Fruit fly (Drosophila melanogaster) whole organism, wandering third instar larva: ENCODE measurements around the gene CG9759.

Experiments
- Abd-B ChIP-seq: fragments of >200 bp; optimal IDR thresholded peaks from 2 replicates; lab custom pipeline; 2017; ENCODE audit warnings: missing biosample characterization, missing genetic modification characterization
- CG32264 ChIP-seq: fragments of 200-800 bp; sonication (Bioruptor generic); optimal IDR thresholded peaks from 2 replicates; lab custom pipeline; 2016; ENCODE audit warnings: missing biosample characterization, missing genetic modification characterization
- CG9705 ChIP-seq: fragments of 200-800 bp; sonication (Bioruptor generic); optimal IDR thresholded peaks from 2 replicates; lab custom pipeline; 2018; ENCODE audit warnings: missing biosample characterization, mild to moderate bottlenecking, missing genetic modification characterization
- CrebA ChIP-seq: fragments of 200-800 bp; sonication (Bioruptor generic); optimal IDR thresholded peaks from 2 replicates; lab custom pipeline; 2016; ENCODE audit warnings: missing biosample characterization, mild to moderate bottlenecking, missing genetic modification characterization, borderline replicate concordance
- Dfd ChIP-seq: fragments of >200 bp; optimal IDR thresholded peaks from 2 replicates; lab custom pipeline; 2017; ENCODE audit warnings: missing biosample characterization, missing genetic modification characterization
- Dif ChIP-seq: fragments of 200-275, 200-300 bp; sonication (Bioruptor generic); optimal IDR thresholded peaks from 2 replicates; lab custom pipeline; 2018; ENCODE audit warnings: missing biosample characterization, missing genetic modification characterization; ENCODE audit not compliant: partially characterized antibody
- GATAd ChIP-seq: sonication (Bioruptor generic); optimal IDR thresholded peaks from 2 replicates; lab custom pipeline; 2016; ENCODE audit warnings: missing biosample characterization, missing genetic modification characterization
- HLH106 ChIP-seq: fragments of 200-800 bp; optimal IDR thresholded peaks from 3 replicates; lab custom pipeline; 2019; ENCODE audit warnings: missing biosample characterization, mild to moderate bottlenecking, missing genetic modification characterization, moderate library complexity
- Hnf4 ChIP-seq: fragments of 200-800 bp; sonication (Bioruptor generic); optimal IDR thresholded peaks from 2 replicates; lab custom pipeline; 2016; ENCODE audit warnings: missing biosample characterization, mild to moderate bottlenecking, missing genetic modification characterization
- Hr78 ChIP-seq: fragments of >200 bp; optimal IDR thresholded peaks from 2 replicates; lab custom pipeline; 2017; ENCODE audit warnings: missing biosample characterization, missing genetic modification characterization
- Hr83 ChIP-seq: fragments of 200-300 bp; sonication (Bioruptor generic); optimal IDR thresholded peaks from 2 replicates; lab custom pipeline; 2016; ENCODE audit warnings: missing biosample characterization, mild to moderate bottlenecking, missing genetic modification characterization, moderate library complexity; ENCODE audit not compliant: poor library complexity, severe bottlenecking
- Jra ChIP-seq: sonication (Bioruptor generic); optimal IDR thresholded peaks from 2 replicates; lab custom pipeline; 2016; ENCODE audit warnings: missing biosample characterization, missing genetic modification characterization
- Mio ChIP-seq: sonication (Bioruptor generic); optimal IDR thresholded peaks from 2 replicates; lab custom pipeline; 2016; ENCODE audit warnings: missing biosample characterization, missing genetic modification characterization
- Myc ChIP-seq: fragments of >200 bp; optimal IDR thresholded peaks from 2 replicates; lab custom pipeline; 2017
- N ChIP-seq: fragments of >200 bp; optimal IDR thresholded peaks from 2 replicates; lab custom pipeline; 2018; ENCODE audit warnings: missing biosample characterization, missing external identifiers, missing genetic modification characterization
- OdsH ChIP-seq: fragments of 200-800 bp; sonication (Bioruptor generic); optimal IDR thresholded peaks from 2 replicates; lab custom pipeline; 2016; ENCODE audit warnings: missing biosample characterization, mild to moderate bottlenecking, missing genetic modification characterization
- Rel ChIP-seq, 2 experiments: fragments of 200-800 bp; sonication (Bioruptor generic) in 1 of 2; optimal IDR thresholded peaks; 2 replicates in 1 of 2; 3 replicates in 1 of 2; lab custom pipeline; 2016 to 2019; ENCODE audit warnings: mild to moderate bottlenecking in 2 of 2, missing biosample characterization in 2 of 2, missing genetic modification characterization in 2 of 2, moderate library complexity in 1 of 2
- Sp1 ChIP-seq: fragments of 200-800 bp; sonication (Bioruptor generic); optimal IDR thresholded peaks from 3 replicates; lab custom pipeline; 2019; ENCODE audit warnings: missing biosample characterization, mild to moderate bottlenecking, missing genetic modification characterization, moderate library complexity
- Vsx2 ChIP-seq: fragments of 200-300, 225-300 bp; sonication (Bioruptor generic); optimal IDR thresholded peaks from 2 replicates; lab custom pipeline; 2018; ENCODE audit warnings: missing biosample characterization, missing genetic modification characterization; ENCODE audit not compliant: partially characterized antibody
- br ChIP-seq: fragments of 200-800 bp; sonication (Bioruptor generic); optimal IDR thresholded peaks from 2 replicates; lab custom pipeline; 2016; ENCODE audit warnings: missing biosample characterization, missing genetic modification characterization
- brk ChIP-seq: fragments of 200-800 bp; sonication (Bioruptor generic); optimal IDR thresholded peaks from 2 replicates; lab custom pipeline; 2016; ENCODE audit warnings: missing biosample characterization, mild to moderate bottlenecking, missing genetic modification characterization
- dl ChIP-seq, 2 experiments: fragments of 175-275, 200-275 bp in 1 of 2; fragments of 200-275 bp in 1 of 2; sonication (Bioruptor generic); optimal IDR thresholded peaks; lab custom pipeline; 2018; ENCODE audit warnings: mild to moderate bottlenecking in 2 of 2, missing biosample characterization in 2 of 2, missing genetic modification characterization in 2 of 2, moderate library complexity in 2 of 2; ENCODE audit not compliant: partially characterized antibody in 2 of 2, insufficient read depth in 1 of 2
- dmrt93B ChIP-seq: fragments of 200-800 bp; sonication (Bioruptor generic); optimal IDR thresholded peaks from 2 replicates; lab custom pipeline; 2018; ENCODE audit warnings: missing biosample characterization, mild to moderate bottlenecking, missing genetic modification characterization
- dsf ChIP-seq: sonication (Bioruptor generic); optimal IDR thresholded peaks from 2 replicates; lab custom pipeline; 2016; ENCODE audit warnings: missing biosample characterization, missing genetic modification characterization, borderline replicate concordance
- ey ChIP-seq: fragments of 200-800 bp; sonication (Bioruptor generic); optimal IDR thresholded peaks from 2 replicates; lab custom pipeline; 2016; ENCODE audit warnings: missing biosample characterization, missing genetic modification characterization
- foxo ChIP-seq, 2 experiments: fragments of 200-800 bp; sonication (Bioruptor generic); optimal IDR thresholded peaks; 2 replicates in 1 of 2; 3 replicates in 1 of 2; lab custom pipeline; 2016 to 2017; ENCODE audit warnings: missing biosample characterization in 2 of 2, missing genetic modification characterization in 2 of 2
- fru ChIP-seq: fragments of 200-800 bp; sonication (Bioruptor generic); optimal IDR thresholded peaks from 3 replicates; lab custom pipeline; 2016; ENCODE audit warnings: missing biosample characterization, mild to moderate bottlenecking, missing genetic modification characterization
- h ChIP-seq: fragments of 200-800 bp; sonication (Bioruptor generic); optimal IDR thresholded peaks from 3 replicates; lab custom pipeline; 2016; ENCODE audit warnings: missing biosample characterization, mild to moderate bottlenecking, missing genetic modification characterization
- jim ChIP-seq: fragments of 175-275, 200-325 bp; sonication (Bioruptor generic); optimal IDR thresholded peaks from 2 replicates; lab custom pipeline; 2016; ENCODE audit warnings: missing biosample characterization, mild to moderate bottlenecking, missing genetic modification characterization
- lola ChIP-seq: fragments of >200 bp; optimal IDR thresholded peaks from 2 replicates; lab custom pipeline; 2017; ENCODE audit warnings: missing biosample characterization, missing genetic modification characterization
- pan ChIP-seq: fragments of >200 bp; optimal IDR thresholded peaks from 2 replicates; lab custom pipeline; 2017
- psq ChIP-seq: fragments of 200-800 bp; sonication (Bioruptor generic); optimal IDR thresholded peaks from 3 replicates; lab custom pipeline; 2017; ENCODE audit warnings: missing biosample characterization, mild to moderate bottlenecking, missing genetic modification characterization, moderate library complexity
- rgr ChIP-seq: fragments of 200-800 bp; sonication (Bioruptor generic); optimal IDR thresholded peaks from 3 replicates; lab custom pipeline; 2016; ENCODE audit warnings: missing biosample characterization, mild to moderate bottlenecking, missing genetic modification characterization
- sage ChIP-seq: fragments of 200-800 bp; sonication (Bioruptor generic); optimal IDR thresholded peaks from 2 replicates; lab custom pipeline; 2016; ENCODE audit warnings: missing biosample characterization, mild to moderate bottlenecking, missing genetic modification characterization
- sv ChIP-seq: fragments of 200-800 bp; sonication (Bioruptor generic); optimal IDR thresholded peaks from 3 replicates; lab custom pipeline; 2016; ENCODE audit warnings: missing biosample characterization, missing genetic modification characterization
- tai ChIP-seq: sonication (Bioruptor generic); optimal IDR thresholded peaks from 2 replicates; lab custom pipeline; 2016; ENCODE audit warnings: missing biosample characterization, missing genetic modification characterization
- usp ChIP-seq: fragments of >200 bp; optimal IDR thresholded peaks from 2 replicates; lab custom pipeline; 2017; ENCODE audit warnings: missing biosample characterization, missing genetic modification characterization
- woc ChIP-seq: sonication (Bioruptor generic); optimal IDR thresholded peaks from 2 replicates; lab custom pipeline; 2016; ENCODE audit warnings: missing biosample characterization, mild to moderate bottlenecking, missing genetic modification characterization

Gene CG9759

DNA sequence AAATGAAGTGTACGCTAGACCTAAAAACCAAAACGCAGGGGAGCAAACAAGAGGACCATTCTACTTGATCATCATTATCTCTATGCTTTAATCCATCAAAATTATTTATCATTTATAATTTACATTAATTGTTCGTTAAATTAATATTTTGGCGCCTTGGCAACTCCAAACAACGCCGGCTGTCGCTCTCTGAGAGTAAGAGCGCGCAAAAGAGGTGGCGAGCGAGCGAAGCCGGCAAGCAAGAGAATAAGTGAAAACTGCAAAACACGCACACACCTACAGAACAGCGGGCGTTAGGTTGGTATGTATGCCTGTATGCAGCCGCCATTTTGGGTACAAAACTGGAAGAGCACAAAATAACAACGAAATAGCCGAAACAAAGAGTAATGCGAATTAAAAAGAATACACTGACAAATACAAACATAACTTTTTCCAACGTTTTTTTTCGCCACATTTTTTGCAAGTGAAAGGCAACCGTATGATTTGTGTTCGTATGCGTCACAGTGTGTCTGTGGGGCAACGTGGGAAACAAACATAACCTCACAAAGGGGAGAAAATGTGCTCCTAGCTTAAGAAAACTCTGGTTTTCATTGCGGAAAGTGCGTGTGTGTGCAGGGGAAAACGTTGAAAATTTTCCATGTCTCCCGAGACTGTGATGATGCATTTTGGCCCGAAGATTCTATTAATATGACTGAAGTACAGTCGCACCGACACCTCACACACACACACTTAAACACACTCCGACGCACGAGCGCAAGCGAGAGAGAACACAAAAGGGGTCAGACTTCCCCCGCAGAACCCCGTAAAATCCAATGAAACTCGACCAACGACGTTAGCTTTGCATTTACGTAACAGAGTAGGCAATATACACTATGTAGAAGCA, 36.0 kb upstream of the CG9759 start:
- peak; percentile 56 for TF ChIP-seq Rel (GFP tag; optimal IDR thresholded peaks at IDR 0.05; lab: Kevin White, UChicago)
- TF ChIP-seq Rel (tag; optimal IDR thresholded peaks at IDR 0.05; lab: Kevin White, UChicago): peak; percentile 2
- peak; percentile 64 for TF ChIP-seq Myc
- TF ChIP-seq Jra (GFP tag; lab: Kevin White, UChicago): peak; percentile 73
- TF ChIP-seq CG9705 (GFP tag; lab: Kevin White, UChicago): no peak
- TF ChIP-seq woc (GFP tag; lab: Kevin White, UChicago): peak; percentile 22
- peak; percentile 85 for TF ChIP-seq psq
- TF ChIP-seq sage (GFP tag; lab: Kevin White, UChicago): peak; percentile 77
- TF ChIP-seq HLH106: no peak
- no peak for TF ChIP-seq usp (GFP tag; lab: Kevin White, UChicago)
- TF ChIP-seq lola (GFP tag; lab: Kevin White, UChicago): no peak
- TF ChIP-seq br: peak; percentile 40
- no peak for TF ChIP-seq Vsx2 (GFP tag; lab: Kevin White, UChicago)
- peak; percentile 19 for TF ChIP-seq CG32264 (GFP tag; lab: Kevin White, UChicago)
- TF ChIP-seq pan: no peak
- TF ChIP-seq fru (GFP tag; lab: Kevin White, UChicago): peak; percentile 33
- TF ChIP-seq h (GFP tag; lab: Kevin White, UChicago): peak; percentile 11
- no peak for TF ChIP-seq dmrt93B (GFP tag; lab: Kevin White, UChicago)
- TF ChIP-seq sv (GFP tag; lab: Kevin White, UChicago): no peak
- TF ChIP-seq dl (GFP tag; optimal IDR thresholded peaks at IDR 0.05; lab: Kevin White, UChicago; ENCODE audit: insufficient read depth in 1 of 2, partially characterized antibody in 2 of 2): peak; percentile 55 to 91
- TF ChIP-seq Dfd (GFP tag; lab: Kevin White, UChicago): no peak
- TF ChIP-seq Hr83 (GFP tag; lab: Kevin White, UChicago): no peak
- TF ChIP-seq Sp1 (GFP tag; lab: Kevin White, UChicago): peak; percentile 48
- TF ChIP-seq CrebA: peak; percentile 87
- TF ChIP-seq N: peak; percentile 17
- peak; percentile 93 for TF ChIP-seq Dif (GFP tag; lab: Kevin White, UChicago)
- peak in 1 of 2 experiments; percentile 16 for TF ChIP-seq foxo (GFP tag; optimal IDR thresholded peaks at IDR 0.05; lab: Kevin White, UChicago)
- TF ChIP-seq Hr78: no peak
- no peak for TF ChIP-seq ey (GFP tag; lab: Kevin White, UChicago)
- TF ChIP-seq rgr (GFP tag; lab: Kevin White, UChicago): no peak
- TF ChIP-seq jim (GFP tag; lab: Kevin White, UChicago): no peak
- TF ChIP-seq tai (GFP tag; lab: Kevin White, UChicago): peak; percentile 60
- no peak for TF ChIP-seq Mio (GFP tag; lab: Kevin White, UChicago)
- TF ChIP-seq Abd-B (GFP tag; lab: Kevin White, UChicago): no peak
- TF ChIP-seq dsf (GFP tag; lab: Kevin White, UChicago): peak; percentile 25
- no peak for TF ChIP-seq GATAd (GFP tag; lab: Kevin White, UChicago)
- peak; percentile 73 for TF ChIP-seq brk (GFP tag; lab: Kevin White, UChicago)
- TF ChIP-seq OdsH (GFP tag; lab: Kevin White, UChicago): peak; percentile 31
- peak; percentile 53 for TF ChIP-seq Hnf4

DNA sequence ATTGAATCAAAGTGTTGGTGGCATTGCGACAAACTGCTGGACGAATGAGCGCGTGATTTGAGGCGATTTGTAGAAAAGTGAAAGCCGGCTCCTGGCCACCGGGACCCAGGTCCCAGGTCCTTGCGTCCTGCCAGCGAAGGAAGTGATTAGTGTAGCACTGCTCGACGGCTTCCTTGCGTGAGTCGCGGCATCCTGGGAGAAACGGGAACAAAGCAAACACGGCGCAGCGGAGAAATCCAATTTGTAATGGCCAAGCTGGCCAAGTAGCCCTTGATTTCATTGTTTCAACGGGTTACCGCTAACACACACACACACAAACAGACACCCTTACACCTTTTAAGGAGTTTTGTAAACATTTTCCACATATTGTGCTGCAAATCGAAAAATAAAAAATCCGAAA, 22.6 kb upstream of the CG9759 start, which contains the start of gene CG10841:
Gene CG10841 (plus strand): TSS at position 301 of the 400 bp plus-strand sequence.
- no peak for TF ChIP-seq N
- TF ChIP-seq Dif (GFP tag; lab: Kevin White, UChicago): no peak
- no peak for TF ChIP-seq sv (GFP tag; lab: Kevin White, UChicago)
- TF ChIP-seq jim (GFP tag; lab: Kevin White, UChicago): no peak
- TF ChIP-seq ey (GFP tag; lab: Kevin White, UChicago): no peak
- no peak for TF ChIP-seq dsf (GFP tag; lab: Kevin White, UChicago)
- TF ChIP-seq brk (GFP tag; lab: Kevin White, UChicago): no peak
- no peak for TF ChIP-seq HLH106
- no peak for TF ChIP-seq tai (GFP tag; lab: Kevin White, UChicago)
- TF ChIP-seq h (GFP tag; lab: Kevin White, UChicago): no peak
- no peak for TF ChIP-seq psq
- TF ChIP-seq dl (GFP tag; optimal IDR thresholded peaks at IDR 0.05; lab: Kevin White, UChicago; ENCODE audit: insufficient read depth in 1 of 2, partially characterized antibody in 2 of 2): no peak
- no peak for TF ChIP-seq usp (GFP tag; lab: Kevin White, UChicago)
- no peak for TF ChIP-seq dmrt93B (GFP tag; lab: Kevin White, UChicago)
- TF ChIP-seq Sp1 (GFP tag; lab: Kevin White, UChicago): no peak
- no peak for TF ChIP-seq Hnf4
- TF ChIP-seq Abd-B (GFP tag; lab: Kevin White, UChicago): no peak
- TF ChIP-seq CrebA: no peak
- no peak for TF ChIP-seq rgr (GFP tag; lab: Kevin White, UChicago)
- no peak for TF ChIP-seq Hr83 (GFP tag; lab: Kevin White, UChicago)
